Fruit fly (Drosophila melanogaster) whole organism, wandering third instar larva: Measurements from ENCODE around the gene Pex3.

Source experiments
- Abd-B ChIP-seq: fragments of >200 bp; optimal IDR thresholded peaks from 2 replicates; lab custom pipeline; 2017; ENCODE audit warnings: missing biosample characterization, missing genetic modification characterization
- CG32264 ChIP-seq: fragments of 200-800 bp; sonication (Bioruptor generic); optimal IDR thresholded peaks from 2 replicates; lab custom pipeline; 2016; ENCODE audit warnings: missing biosample characterization, missing genetic modification characterization
- CrebA ChIP-seq: fragments of 200-800 bp; sonication (Bioruptor generic); optimal IDR thresholded peaks from 2 replicates; lab custom pipeline; 2016; ENCODE audit warnings: missing biosample characterization, mild to moderate bottlenecking, missing genetic modification characterization, borderline replicate concordance
- Dfd ChIP-seq: fragments of >200 bp; optimal IDR thresholded peaks from 2 replicates; lab custom pipeline; 2017; ENCODE audit warnings: missing biosample characterization, missing genetic modification characterization
- Dif ChIP-seq: fragments of 200-275, 200-300 bp; sonication (Bioruptor generic); optimal IDR thresholded peaks from 2 replicates; lab custom pipeline; 2018; ENCODE audit warnings: missing biosample characterization, missing genetic modification characterization; ENCODE audit not compliant: partially characterized antibody
- GATAd ChIP-seq: sonication (Bioruptor generic); optimal IDR thresholded peaks from 2 replicates; lab custom pipeline; 2016; ENCODE audit warnings: missing biosample characterization, missing genetic modification characterization
- Jra ChIP-seq: sonication (Bioruptor generic); optimal IDR thresholded peaks from 2 replicates; lab custom pipeline; 2016; ENCODE audit warnings: missing biosample characterization, missing genetic modification characterization
- N ChIP-seq: fragments of >200 bp; optimal IDR thresholded peaks from 2 replicates; lab custom pipeline; 2018; ENCODE audit warnings: missing biosample characterization, missing external identifiers, missing genetic modification characterization
- OdsH ChIP-seq: fragments of 200-800 bp; sonication (Bioruptor generic); optimal IDR thresholded peaks from 2 replicates; lab custom pipeline; 2016; ENCODE audit warnings: missing biosample characterization, mild to moderate bottlenecking, missing genetic modification characterization
- Rel ChIP-seq, 2 experiments: fragments of 200-800 bp; sonication (Bioruptor generic) in 1 of 2; optimal IDR thresholded peaks; 2 replicates in 1 of 2; 3 replicates in 1 of 2; lab custom pipeline; 2016 to 2019; ENCODE audit warnings: mild to moderate bottlenecking in 2 of 2, missing biosample characterization in 2 of 2, missing genetic modification characterization in 2 of 2, moderate library complexity in 1 of 2
- Sp1 ChIP-seq: fragments of 200-800 bp; sonication (Bioruptor generic); optimal IDR thresholded peaks from 3 replicates; lab custom pipeline; 2019; ENCODE audit warnings: missing biosample characterization, mild to moderate bottlenecking, missing genetic modification characterization, moderate library complexity
- Vsx2 ChIP-seq: fragments of 200-300, 225-300 bp; sonication (Bioruptor generic); optimal IDR thresholded peaks from 2 replicates; lab custom pipeline; 2018; ENCODE audit warnings: missing biosample characterization, missing genetic modification characterization; ENCODE audit not compliant: partially characterized antibody
- br ChIP-seq: fragments of 200-800 bp; sonication (Bioruptor generic); optimal IDR thresholded peaks from 2 replicates; lab custom pipeline; 2016; ENCODE audit warnings: missing biosample characterization, missing genetic modification characterization
- brk ChIP-seq: fragments of 200-800 bp; sonication (Bioruptor generic); optimal IDR thresholded peaks from 2 replicates; lab custom pipeline; 2016; ENCODE audit warnings: missing biosample characterization, mild to moderate bottlenecking, missing genetic modification characterization
- dl ChIP-seq, 2 experiments: fragments of 175-275, 200-275 bp in 1 of 2; fragments of 200-275 bp in 1 of 2; sonication (Bioruptor generic); optimal IDR thresholded peaks; lab custom pipeline; 2018; ENCODE audit warnings: mild to moderate bottlenecking in 2 of 2, missing biosample characterization in 2 of 2, missing genetic modification characterization in 2 of 2, moderate library complexity in 2 of 2; ENCODE audit not compliant: partially characterized antibody in 2 of 2, insufficient read depth in 1 of 2
- dmrt93B ChIP-seq: fragments of 200-800 bp; sonication (Bioruptor generic); optimal IDR thresholded peaks from 2 replicates; lab custom pipeline; 2018; ENCODE audit warnings: missing biosample characterization, mild to moderate bottlenecking, missing genetic modification characterization
- dsf ChIP-seq: sonication (Bioruptor generic); optimal IDR thresholded peaks from 2 replicates; lab custom pipeline; 2016; ENCODE audit warnings: missing biosample characterization, missing genetic modification characterization, borderline replicate concordance
- ey ChIP-seq: fragments of 200-800 bp; sonication (Bioruptor generic); optimal IDR thresholded peaks from 2 replicates; lab custom pipeline; 2016; ENCODE audit warnings: missing biosample characterization, missing genetic modification characterization
- foxo ChIP-seq, 2 experiments: fragments of 200-800 bp; sonication (Bioruptor generic); optimal IDR thresholded peaks; 2 replicates in 1 of 2; 3 replicates in 1 of 2; lab custom pipeline; 2016 to 2017; ENCODE audit warnings: missing biosample characterization in 2 of 2, missing genetic modification characterization in 2 of 2
- fru ChIP-seq: fragments of 200-800 bp; sonication (Bioruptor generic); optimal IDR thresholded peaks from 3 replicates; lab custom pipeline; 2016; ENCODE audit warnings: missing biosample characterization, mild to moderate bottlenecking, missing genetic modification characterization
- h ChIP-seq: fragments of 200-800 bp; sonication (Bioruptor generic); optimal IDR thresholded peaks from 3 replicates; lab custom pipeline; 2016; ENCODE audit warnings: missing biosample characterization, mild to moderate bottlenecking, missing genetic modification characterization
- jim ChIP-seq: fragments of 175-275, 200-325 bp; sonication (Bioruptor generic); optimal IDR thresholded peaks from 2 replicates; lab custom pipeline; 2016; ENCODE audit warnings: missing biosample characterization, mild to moderate bottlenecking, missing genetic modification characterization
- lola ChIP-seq: fragments of >200 bp; optimal IDR thresholded peaks from 2 replicates; lab custom pipeline; 2017; ENCODE audit warnings: missing biosample characterization, missing genetic modification characterization
- pan ChIP-seq: fragments of >200 bp; optimal IDR thresholded peaks from 2 replicates; lab custom pipeline; 2017
- sage ChIP-seq: fragments of 200-800 bp; sonication (Bioruptor generic); optimal IDR thresholded peaks from 2 replicates; lab custom pipeline; 2016; ENCODE audit warnings: missing biosample characterization, mild to moderate bottlenecking, missing genetic modification characterization
- tai ChIP-seq: sonication (Bioruptor generic); optimal IDR thresholded peaks from 2 replicates; lab custom pipeline; 2016; ENCODE audit warnings: missing biosample characterization, missing genetic modification characterization
- usp ChIP-seq: fragments of >200 bp; optimal IDR thresholded peaks from 2 replicates; lab custom pipeline; 2017; ENCODE audit warnings: missing biosample characterization, missing genetic modification characterization
- woc ChIP-seq: sonication (Bioruptor generic); optimal IDR thresholded peaks from 2 replicates; lab custom pipeline; 2016; ENCODE audit warnings: missing biosample characterization, mild to moderate bottlenecking, missing genetic modification characterization

The Pex3 gene

DNA sequence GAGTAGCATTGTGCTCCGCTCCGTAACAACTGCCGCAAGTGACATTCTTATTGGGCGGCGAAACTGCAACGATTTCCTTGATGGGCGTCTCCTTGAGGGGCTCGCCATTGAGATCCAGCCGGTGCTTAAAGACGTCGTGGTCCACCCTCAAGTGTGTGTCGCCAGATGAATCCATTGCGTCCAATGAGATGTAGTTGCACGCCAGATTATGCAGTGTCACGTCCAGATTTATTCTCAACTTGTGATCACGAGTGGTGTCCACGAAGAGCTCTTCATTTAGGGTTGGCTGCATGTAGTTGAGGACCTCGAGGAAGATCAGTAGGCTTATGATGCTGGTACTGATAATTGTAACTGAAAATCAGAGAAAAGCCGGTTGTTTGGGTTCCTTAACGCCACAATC is 18.8 kb downstream of the Pex3 start:
- TF ChIP-seq woc (GFP tag; lab: Kevin White, UChicago) (no peak), Vsx2 (no peak), brk (no peak), dsf (no peak), CrebA (GFP tag; lab: Kevin White, UChicago) (no peak), Dif (GFP tag; lab: Kevin White, UChicago) (no peak), usp (GFP tag; lab: Kevin White, UChicago) (no peak), N (no peak)

DNA sequence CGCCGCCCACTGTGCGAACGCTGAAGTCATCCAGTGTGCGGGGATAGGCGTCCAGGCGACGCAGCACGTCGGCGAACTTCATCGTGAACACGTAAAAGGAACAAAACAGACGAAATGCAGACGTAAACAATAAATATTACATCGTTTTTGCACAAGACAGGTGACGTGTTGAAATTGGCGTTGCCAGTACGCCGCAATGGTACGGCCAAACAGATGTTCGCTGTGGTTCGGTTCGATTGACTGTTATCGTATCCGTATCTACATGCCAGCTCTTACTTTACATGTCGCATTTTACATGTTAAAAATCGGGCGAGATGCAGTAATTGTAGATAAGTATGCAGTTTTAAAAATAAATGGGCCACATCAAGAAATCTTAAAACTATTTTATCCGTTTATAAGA is 19.3 kb downstream of the Pex3 start, which contains the start of gene CG7011:
Gene CG7011, minus strand, starts transcription at position 215 of the 400 bp plus-strand sequence.
- no peak for TF ChIP-seq CG32264 (GFP tag; lab: Kevin White, UChicago)

DNA sequence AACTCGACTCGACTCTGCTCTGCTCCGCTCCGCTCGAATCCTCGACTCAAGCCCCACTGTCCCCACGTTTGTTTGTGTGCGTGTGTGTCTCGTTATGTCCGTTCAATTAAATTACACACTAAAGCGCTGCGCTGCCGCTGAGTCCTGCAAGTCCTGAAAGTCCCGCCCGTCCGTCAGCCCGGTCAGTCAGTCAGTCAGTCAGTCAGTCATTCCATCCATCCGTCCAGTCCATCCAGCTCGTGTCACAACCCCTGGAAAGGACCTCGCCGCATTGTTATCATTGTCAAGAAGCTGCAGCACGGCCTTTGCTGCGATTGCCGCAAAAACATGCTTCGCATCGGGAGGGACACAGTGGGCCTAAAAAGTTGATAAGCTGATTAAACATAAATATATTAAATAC is 24.9 kb downstream of the Pex3 start:
- no peak for TF ChIP-seq lola
- TF ChIP-seq Dfd (GFP tag; lab: Kevin White, UChicago) = peak; percentile 24

DNA sequence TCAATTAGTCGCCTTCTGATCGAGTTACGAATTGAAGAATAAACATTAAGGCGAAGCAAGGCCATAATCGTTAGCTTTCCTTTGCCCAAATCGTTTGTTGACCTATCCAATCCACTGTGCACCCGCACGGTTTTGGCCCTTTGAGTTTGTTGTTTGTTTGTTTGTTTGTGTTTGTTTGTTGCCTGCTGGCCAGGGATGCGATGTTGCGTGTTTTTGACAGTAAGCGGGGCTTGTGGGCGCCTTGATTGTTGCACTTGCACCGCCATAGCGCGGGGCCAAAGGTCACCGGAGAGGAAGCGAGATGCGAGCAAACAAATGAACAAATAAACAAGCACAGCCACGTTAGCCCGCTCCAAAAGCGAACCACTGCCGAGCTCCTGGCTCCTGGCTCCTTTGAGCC is 25.6 kb downstream of the Pex3 start:
- no peak for TF ChIP-seq br (GFP tag; lab: Kevin White, UChicago)
- no peak for TF ChIP-seq Rel (GFP tag; optimal IDR thresholded peaks at IDR 0.05; lab: Kevin White, UChicago)
- TF ChIP-seq Rel (tag; optimal IDR thresholded peaks at IDR 0.05; lab: Kevin White, UChicago) = no peak
- no peak for TF ChIP-seq fru (GFP tag; lab: Kevin White, UChicago)
- TF ChIP-seq usp (GFP tag; lab: Kevin White, UChicago) = no peak
- TF ChIP-seq GATAd (GFP tag; lab: Kevin White, UChicago) = no peak
- no peak for TF ChIP-seq brk
- no peak for TF ChIP-seq Jra
- TF ChIP-seq tai (GFP tag; lab: Kevin White, UChicago) = no peak
- no peak for TF ChIP-seq dl (GFP tag; optimal IDR thresholded peaks at IDR 0.05; lab: Kevin White, UChicago; ENCODE audit: insufficient read depth in 1 of 2, partially characterized antibody in 2 of 2)
- TF ChIP-seq N = no peak
- TF ChIP-seq Sp1 (GFP tag; lab: Kevin White, UChicago) = no peak
- TF ChIP-seq pan (lab: Kevin White, UChicago) = no peak
- no peak for TF ChIP-seq Dfd (GFP tag; lab: Kevin White, UChicago)
- no peak for TF ChIP-seq dmrt93B (GFP tag; lab: Kevin White, UChicago)

DNA sequence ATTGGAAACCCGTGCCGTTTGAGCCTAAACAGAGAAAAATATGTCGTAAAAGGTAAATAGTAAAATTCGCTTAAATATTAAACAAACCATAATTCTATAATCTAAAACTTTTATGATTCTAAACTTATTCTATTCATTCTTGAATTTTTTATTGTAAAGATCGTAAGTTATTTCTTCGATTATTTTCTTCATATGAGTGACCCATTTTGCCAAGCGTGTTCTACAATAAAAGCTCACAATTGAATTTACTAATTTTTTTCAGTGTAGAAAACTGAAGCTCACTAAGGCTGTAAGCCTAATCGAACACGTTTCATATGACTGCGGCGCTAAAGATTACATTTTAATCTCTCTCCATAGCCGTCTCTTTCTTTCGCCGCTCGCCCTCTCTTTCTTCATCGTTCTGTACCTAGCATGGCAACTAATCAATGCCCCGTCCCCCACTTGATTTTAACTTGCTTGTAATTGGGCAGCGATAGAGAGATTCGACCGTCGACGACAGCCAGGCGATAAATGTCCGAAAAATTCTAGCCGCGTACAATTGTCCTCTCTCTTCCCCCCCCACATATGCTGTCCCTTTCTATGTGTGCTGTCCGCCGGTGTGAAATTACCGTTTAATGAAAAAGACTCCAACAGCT is 27.7 kb downstream of the Pex3 start:
- TF ChIP-seq OdsH (GFP tag; lab: Kevin White, UChicago) (no peak), Vsx2 (no peak), Abd-B (GFP tag; lab: Kevin White, UChicago) (no peak), h (GFP tag; lab: Kevin White, UChicago) (no peak), brk (no peak), CrebA (GFP tag; lab: Kevin White, UChicago) (no peak), woc (GFP tag; lab: Kevin White, UChicago) (no peak), GATAd (GFP tag; lab: Kevin White, UChicago) (no peak), foxo (GFP tag; optimal IDR thresholded peaks at IDR 0.05; lab: Kevin White, UChicago) (no peak), dmrt93B (GFP tag; lab: Kevin White, UChicago) (no peak), usp (GFP tag; lab: Kevin White, UChicago) (no peak), dsf (no peak), ey (no peak), jim (GFP tag; lab: Kevin White, UChicago) (no peak), Rel (GFP tag; optimal IDR thresholded peaks at IDR 0.05; lab: Kevin White, UChicago) (no peak), Rel (tag; optimal IDR thresholded peaks at IDR 0.05; lab: Kevin White, UChicago) (no peak), N (no peak), Dif (GFP tag; lab: Kevin White, UChicago) (no peak), sage (GFP tag; lab: Kevin White, UChicago) (no peak)
